Worm (Caenorhabditis elegans): ENCODE data around the gene nspb-7.
A peak's percentile ranks its signal among the peaks of the same experiment; 100 is the strongest.

ce11 chrII:14616402-14616801, 38.3 kb downstream of the nspb-7 start:
- TF ChIP-seq zfp-2 (tag; optimal IDR thresholded peaks at IDR 0.05), result no peak
- peak; percentile 79 for TF ChIP-seq aha-1 (tag)
- no peak for TF ChIP-seq snpc-4 (tag; optimal IDR thresholded peaks at IDR 0.05)
- no peak for TF ChIP-seq mep-1 (tag; optimal IDR thresholded peaks at IDR 0.05)
- TF ChIP-seq Y48G9A.11 (GFP tag; IDR thresholded peaks at IDR 0.05), result no peak
- TF ChIP-seq ces-1 (GFP tag; optimal IDR thresholded peaks at IDR 0.05), result no peak
